Worm (Caenorhabditis elegans) whole organism, L3 larva: Measurements from ENCODE around the gene srt-45.

Source experiments
- ceh-82 ChIP-seq: fragments of 150-350 bp; optimal IDR thresholded peaks from 2 replicates; lab custom pipeline; 2014; ENCODE audit warnings: missing biosample characterization, missing genetic modification characterization
- daf-12 ChIP-seq: fragments of 150-350 bp; optimal IDR thresholded peaks from 2 replicates; lab custom pipeline; 2014; ENCODE audit warnings: missing biosample characterization, missing genetic modification reagents, missing genetic modification characterization
- jun-1 ChIP-seq: fragments of 150-350 bp; optimal IDR thresholded peaks from 2 replicates; lab custom pipeline; 2014; ENCODE audit warnings: missing biosample characterization, missing genetic modification reagents, missing genetic modification characterization
- nhr-237 ChIP-seq: fragments of 150-350 bp; optimal IDR thresholded peaks from 2 replicates; lab custom pipeline; 2014; ENCODE audit warnings: missing biosample characterization, missing genetic modification characterization
- snpc-4 ChIP-seq: fragments of 150-350 bp; optimal IDR thresholded peaks from 2 replicates; lab custom pipeline; 2014; ENCODE audit warnings: missing biosample characterization, missing genetic modification characterization
- zag-1 ChIP-seq: fragments of 150-350 bp; optimal IDR thresholded peaks from 2 replicates; lab custom pipeline; 2014; ENCODE audit warnings: missing biosample characterization, missing genetic modification characterization
- ztf-11 ChIP-seq: fragments of 150-350 bp; optimal IDR thresholded peaks from 2 replicates; lab custom pipeline; 2014; ENCODE audit warnings: missing biosample characterization, missing genetic modification characterization

ce11 chrV:19794931-19795330 lies 11.0 kb downstream of the srt-45 start, which contains the start of gene M162.7:
- no peak for TF ChIP-seq ztf-11
- no peak for TF ChIP-seq zag-1
- no peak for TF ChIP-seq snpc-4 (tag; lab: Kevin White, UChicago)
- no peak for TF ChIP-seq daf-12 (tag; lab: Kevin White, UChicago)
- no peak for TF ChIP-seq ceh-82 (tag; lab: Kevin White, UChicago)
- no peak for TF ChIP-seq jun-1 (tag; lab: Kevin White, UChicago)
- TF ChIP-seq nhr-237: no peak
